Worm (Caenorhabditis elegans): ENCODE results near the gene mct-5.

The mct-5 gene

ce11 chrII:7049470-7049869 lies 48.9 kb downstream of the mct-5 start:
- no peak for TF ChIP-seq unc-62 (GFP tag; optimal IDR thresholded peaks at IDR 0.05)

All from whole organism, dauer.